Worm (Caenorhabditis elegans): ENCODE data around the gene eif-3.G.
"Not testable (repeated sequence)": the region's sequence is repeated elsewhere in the genome, so short reads cannot be mapped to it uniquely, and the experiment has no call there.

DNA sequence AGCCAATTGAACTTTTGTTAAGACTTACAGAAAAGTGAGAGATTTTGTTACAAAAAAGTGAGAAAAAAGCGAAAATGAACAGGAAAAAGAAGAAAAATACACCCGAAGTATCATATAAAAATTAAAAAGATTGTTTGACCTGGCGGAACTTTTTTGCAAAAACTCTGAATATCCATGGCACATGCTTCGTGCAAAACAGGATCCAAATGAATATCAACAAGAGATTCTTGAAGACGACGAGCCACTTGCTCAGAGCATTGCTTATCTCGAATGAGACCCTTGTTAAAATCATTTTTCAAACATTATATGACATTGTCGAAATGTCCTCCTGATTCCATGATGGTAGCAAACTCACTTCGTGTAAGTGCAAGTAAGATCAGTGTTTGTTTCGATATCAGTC, 22.8 kb upstream of the eif-3.G start, which contains the start of gene F14E5.8:
- TF ChIP-seq dao-5, W03F9.2 (tag; optimal IDR thresholded peaks at IDR 0.05): not testable (repeated sequence)
